Worm (Caenorhabditis elegans) whole organism, L4 larva: Measurements from ENCODE around the gene F13E9.15.

Experiments
- F26F4.8 ChIP-seq: fragments of 200-800 bp; sonication (Bioruptor generic); conservative IDR thresholded peaks from 2 replicates; pipeline ENCODE4 v1.3.6; 2022; ENCODE audit warnings: missing genetic modification characterization, missing compliant biosample characterization
- F49E8.2 ChIP-seq: sonication (generic microtip); optimal IDR thresholded peaks from 2 replicates; lab custom pipeline; 2016; ENCODE audit warnings: missing compliant biosample characterization, mild to moderate bottlenecking, missing genetic modification characterization, borderline replicate concordance
- T20F7.1 ChIP-seq: fragments of 200-800 bp; sonication (Bioruptor generic); optimal IDR thresholded peaks from 2 replicates; lab custom pipeline; 2018; ENCODE audit warnings: mild to moderate bottlenecking, missing genetic modification characterization, missing compliant biosample characterization
- Y105C5A.15 ChIP-seq: fragments of 200-800 bp; sonication (Bioruptor generic); IDR thresholded peaks from 2 replicates; pipeline ENCODE4 v1.3.6; 2022; ENCODE audit warnings: missing genetic modification characterization, missing compliant biosample characterization
- Y48G9A.11 ChIP-seq: fragments of 200-800 bp; sonication (Bioruptor generic); IDR thresholded peaks from 2 replicates; pipeline ENCODE4 v1.3.6; 2022; ENCODE audit warnings: missing genetic modification reagents, missing genetic modification characterization, missing compliant biosample characterization
- aha-1 ChIP-seq: fragments of 150-350 bp; peaks from one replicate; lab custom pipeline; 2014; ENCODE audit warnings: missing biosample characterization, missing genetic modification characterization
- ama-1 ChIP-seq: fragments of 150-350 bp; optimal IDR thresholded peaks from 2 replicates; lab custom pipeline; 2014; ENCODE audit warnings: inconsistent platforms, mixed read lengths
- attf-4 ChIP-seq: sonication (generic microtip); optimal IDR thresholded peaks from 3 replicates; lab custom pipeline; 2017; ENCODE audit warnings: missing biosample characterization, missing genetic modification characterization
- ceh-32 ChIP-seq: sonication (generic microtip); optimal IDR thresholded peaks from 2 replicates; lab custom pipeline; 2016; ENCODE audit warnings: mild to moderate bottlenecking, missing genetic modification characterization, missing compliant biosample characterization; ENCODE audit not compliant: poor library complexity
- ceh-82 ChIP-seq: sonication (generic microtip); optimal IDR thresholded peaks from 2 replicates; lab custom pipeline; 2017; ENCODE audit warnings: missing biosample characterization, missing genetic modification characterization
- ctbp-1 ChIP-seq: fragments of 200-800 bp; sonication (Bioruptor generic); IDR thresholded peaks from 2 replicates; pipeline ENCODE4 v1.3.6; 2022; ENCODE audit warnings: missing genetic modification reagents, missing genetic modification characterization, missing compliant biosample characterization
- daf-12 ChIP-seq: fragments of 150-350 bp; optimal IDR thresholded peaks from 2 replicates; lab custom pipeline; 2014; ENCODE audit warnings: missing biosample characterization, missing genetic modification reagents, missing genetic modification characterization
- dmd-8 ChIP-seq: fragments of 200-800 bp; sonication (Bioruptor generic); IDR thresholded peaks from 2 replicates; pipeline ENCODE4 v1.3.6; 2022; ENCODE audit warnings: missing genetic modification characterization, missing compliant biosample characterization
- dpl-1 ChIP-seq: fragments of 150-350 bp; optimal IDR thresholded peaks from 2 replicates; lab custom pipeline; 2014; ENCODE audit warnings: missing biosample characterization, missing genetic modification reagents, missing genetic modification characterization
- duxl-1 ChIP-seq: sonication (generic microtip); optimal IDR thresholded peaks from 2 replicates; lab custom pipeline; 2016; ENCODE audit warnings: mild to moderate bottlenecking, missing genetic modification characterization, moderate library complexity, missing compliant biosample characterization; ENCODE audit not compliant: poor library complexity
- dve-1 ChIP-seq: sonication (generic microtip); optimal IDR thresholded peaks from 2 replicates; lab custom pipeline; 2017; ENCODE audit warnings: antibody characterized with exemption, mild to moderate bottlenecking, missing genetic modification characterization, missing compliant biosample characterization; ENCODE audit not compliant: insufficient read depth
- egl-27 ChIP-seq: sonication (generic microtip); optimal IDR thresholded peaks from 3 replicates; lab custom pipeline; 2017; ENCODE audit warnings: missing biosample characterization, missing genetic modification reagents, missing genetic modification characterization
- egl-43 ChIP-seq: fragments of 200-800 bp; sonication (Bioruptor generic); IDR thresholded peaks from 2 replicates; pipeline ENCODE4 v1.3.6; 2022; ENCODE audit warnings: missing genetic modification reagents, missing genetic modification characterization, missing compliant biosample characterization
- gei-8 ChIP-seq: fragments of 200-800 bp; sonication (Bioruptor generic); optimal IDR thresholded peaks from 2 replicates; lab custom pipeline; 2018; ENCODE audit warnings: mild to moderate bottlenecking, missing genetic modification characterization, missing compliant biosample characterization
- hlh-30 ChIP-seq: sonication (generic microtip); optimal IDR thresholded peaks from 2 replicates; lab custom pipeline; 2017; ENCODE audit warnings: antibody characterized with exemption, mild to moderate bottlenecking, missing genetic modification characterization, missing compliant biosample characterization; ENCODE audit not compliant: insufficient read depth
- lin-1 ChIP-seq: fragments of 200-800 bp; sonication (Bioruptor generic); IDR thresholded peaks from 2 replicates; pipeline ENCODE4 v1.3.6; 2022; ENCODE audit warnings: missing genetic modification reagents, missing genetic modification characterization, missing compliant biosample characterization
- lin-13 ChIP-seq: fragments of 150-350 bp; optimal IDR thresholded peaks from 2 replicates; lab custom pipeline; 2014; ENCODE audit warnings: missing biosample characterization, missing genetic modification reagents, missing genetic modification characterization
- lin-15B ChIP-seq: fragments of 150-350 bp; sonication (generic microtip); optimal IDR thresholded peaks from 3 replicates; lab custom pipeline; 2014; ENCODE audit warnings: missing biosample characterization, missing genetic modification characterization
- lin-29 ChIP-seq: fragments of 200-800 bp; sonication (Bioruptor generic); IDR thresholded peaks from 2 replicates; pipeline ENCODE4 v1.3.6; 2022; ENCODE audit warnings: missing genetic modification reagents, missing genetic modification characterization, missing compliant biosample characterization
- madf-5 ChIP-seq, 2 experiments: fragments of 200-800 bp; sonication (Bioruptor generic); IDR thresholded peaks; 2 replicates each; pipeline ENCODE4 v1.3.6; 2022; ENCODE audit warnings: missing compliant biosample characterization in 2 of 2, missing genetic modification characterization in 2 of 2
- mes-2 ChIP-seq: sonication (generic microtip); optimal IDR thresholded peaks from 2 replicates; lab custom pipeline; 2016; ENCODE audit warnings: missing genotype, mild to moderate bottlenecking, missing genetic modification characterization, missing compliant biosample characterization; ENCODE audit not compliant: poor library complexity, severe bottlenecking
- nhr-102 ChIP-seq: sonication (generic microtip); optimal IDR thresholded peaks from 2 replicates; lab custom pipeline; 2016; ENCODE audit warnings: mild to moderate bottlenecking, missing genetic modification characterization, moderate library complexity, missing compliant biosample characterization
- spr-3 ChIP-seq: fragments of 200-800 bp; sonication (Bioruptor generic); optimal IDR thresholded peaks from 2 replicates; lab custom pipeline; 2018; ENCODE audit warnings: mild to moderate bottlenecking, missing genetic modification characterization, missing compliant biosample characterization
- tag-97 ChIP-seq: fragments of 200-800 bp; sonication (Bioruptor generic); IDR thresholded peaks from 2 replicates; pipeline ENCODE4 v1.3.6; 2022; ENCODE audit warnings: missing genetic modification characterization, missing compliant biosample characterization
- unc-39 ChIP-seq: sonication (generic microtip); optimal IDR thresholded peaks from 2 replicates; lab custom pipeline; 2017; ENCODE audit warnings: missing biosample characterization, missing genetic modification characterization
- unc-62 ChIP-seq, 3 experiments: fragments of 150-350 bp in 1 of 3; sonication (generic microtip); optimal IDR thresholded peaks in 2 of 3; peaks in 1 of 3; 1 replicate in 1 of 3; 2 replicates in 2 of 3; lab custom pipeline; 2014 to 2017; ENCODE audit warnings: missing biosample characterization in 3 of 3, missing genetic modification characterization in 3 of 3, missing genetic modification reagents in 3 of 3, missing genotype in 1 of 3
- ztf-11 ChIP-seq: fragments of 150-350 bp; optimal IDR thresholded peaks from 2 replicates; lab custom pipeline; 2014; ENCODE audit warnings: missing biosample characterization, missing genetic modification characterization

Gene F13E9.15

DNA sequence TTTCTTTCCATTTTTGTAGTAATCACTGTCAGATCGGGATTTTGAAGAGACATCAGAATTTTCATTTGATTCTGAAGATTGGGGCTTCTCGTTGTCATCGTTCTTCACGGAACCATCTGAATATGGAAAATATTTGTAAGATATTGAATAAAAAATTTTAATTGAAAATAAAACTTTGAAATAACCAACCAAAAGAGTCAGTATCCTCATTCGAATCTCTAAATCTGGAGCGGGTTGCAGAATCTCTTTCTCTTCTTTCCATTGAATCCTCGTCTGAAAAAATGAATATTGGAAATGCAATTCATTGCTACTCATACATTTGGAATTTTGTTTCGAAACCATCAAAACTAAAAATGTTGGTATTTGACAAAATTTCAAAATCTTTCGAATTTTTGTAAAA is 8.5 kb upstream of the F13E9.15 start:
- no peak for TF ChIP-seq tag-97 (GFP tag; lab: Robert Waterston, UW)
- no peak for TF ChIP-seq ztf-11 (tag; lab: Kevin White, UChicago)
- peak in 1 of 2 experiments; percentile 92 for TF ChIP-seq unc-62 (GFP tag; optimal IDR thresholded peaks at IDR 0.05 in 1 of 2; lab: Kevin White, UChicago)
- no peak for TF ChIP-seq unc-62 (tag; optimal IDR thresholded peaks at IDR 0.05; lab: Kevin White, UChicago)
- no peak for TF ChIP-seq F26F4.8 (GFP tag; lab: Robert Waterston, UW)
- TF ChIP-seq F49E8.2 = no peak
- TF ChIP-seq aha-1 = peak; percentile 48
- TF ChIP-seq, all 104 proteins: peak for 2

DNA sequence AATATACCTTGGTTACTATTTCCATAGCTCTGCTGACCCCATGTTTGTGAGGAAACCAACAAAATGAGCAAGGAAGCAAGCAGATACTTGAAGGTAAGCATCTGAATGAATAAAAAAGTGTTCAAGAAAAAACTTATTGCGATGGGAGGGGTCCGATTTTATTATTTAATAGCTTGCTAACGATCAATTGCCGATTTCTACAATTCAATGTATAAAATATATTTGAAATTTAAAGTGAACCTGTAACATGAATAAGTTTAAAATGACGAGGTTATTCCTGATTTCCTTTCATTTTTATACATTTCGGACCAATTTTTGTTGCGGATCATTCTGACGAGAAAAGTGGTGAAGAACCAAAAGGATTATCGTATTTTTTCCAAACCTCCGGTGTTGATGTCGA is 6.8 kb upstream of the F13E9.15 start, which contains the start of gene srlf-13:
TSS of gene srlf-13 (minus strand) at position 101 of the 400 bp plus-strand sequence.
- TF ChIP-seq unc-39 (tag; lab: Kevin White, UChicago) = no peak
- TF ChIP-seq egl-43 (GFP tag; lab: Robert Waterston, UW) = no peak
- no peak for TF ChIP-seq madf-5 (GFP tag; IDR thresholded peaks at IDR 0.05; lab: Robert Waterston, UW)
- TF ChIP-seq aha-1 = no peak
- no peak for TF ChIP-seq Y48G9A.11 (GFP tag; lab: Robert Waterston, UW)
- TF ChIP-seq hlh-30 (tag; lab: Kevin White, UChicago) = no peak
- no peak for TF ChIP-seq ama-1 (lab: Kevin White, UChicago)
- TF ChIP-seq duxl-1 (tag; lab: Kevin White, UChicago) = no peak
- no peak for TF ChIP-seq spr-3 (GFP tag; lab: Kevin White, UChicago)
- no peak for TF ChIP-seq lin-15B (tag; lab: Kevin White, UChicago)

DNA sequence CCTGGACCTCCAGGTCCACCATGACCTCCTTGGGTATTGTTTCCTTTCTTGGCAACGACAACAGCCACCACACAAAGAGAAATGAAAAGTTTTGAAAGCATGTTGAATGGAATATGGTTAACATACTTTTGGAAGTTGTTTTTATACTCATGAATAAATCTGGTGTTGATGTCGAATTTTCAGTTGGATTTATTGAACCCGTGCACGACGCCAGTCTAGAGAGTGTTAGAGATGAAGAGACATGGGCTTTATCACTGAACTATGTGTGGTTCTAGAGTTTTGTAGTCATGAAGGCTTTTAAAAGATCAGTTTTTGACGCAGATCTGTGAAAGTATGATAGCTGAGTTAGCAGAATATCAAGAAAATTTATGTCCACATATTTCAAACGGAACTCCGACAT is 4.6 kb upstream of the F13E9.15 start, which contains the start of gene srlf-14:
TSS of gene srlf-14 (minus strand) at position 101 of the 400 bp plus-strand sequence.
- TF ChIP-seq ceh-32 (tag; lab: Kevin White, UChicago) (no peak), aha-1 (peak; percentile 65), lin-13 (GFP tag; lab: Kevin White, UChicago) (no peak)

DNA sequence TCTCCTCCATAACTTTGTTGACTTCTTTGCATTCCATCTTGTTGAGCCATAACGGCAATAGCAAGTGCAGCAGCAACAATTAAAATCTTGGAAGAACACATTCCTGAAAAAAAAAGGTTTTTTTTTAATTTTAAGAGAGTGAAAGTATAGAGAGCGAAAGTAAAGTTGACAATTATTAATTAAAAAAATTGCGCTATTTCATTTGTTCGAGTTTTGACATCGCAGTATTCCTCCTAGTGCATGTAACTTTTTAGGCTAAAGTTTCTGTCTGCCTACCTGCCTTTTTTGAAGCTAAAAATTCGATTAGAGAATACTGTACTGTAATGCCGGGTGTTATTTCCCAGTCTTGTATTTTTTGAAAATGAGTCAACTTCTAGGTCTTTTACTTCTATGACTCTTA is 2.3 kb upstream of the F13E9.15 start, which contains the start of gene srlf-12:
TSS of gene srlf-12 (minus strand) at position 101 of the 400 bp plus-strand sequence.
- TF ChIP-seq attf-4 (tag; lab: Kevin White, UChicago) (no peak), gei-8 (GFP tag; lab: Kevin White, UChicago) (no peak), ctbp-1 (no peak), mes-2 (tag; lab: Kevin White, UChicago) (no peak), Y105C5A.15 (no peak), daf-12 (tag; lab: Kevin White, UChicago) (no peak), dmd-8 (no peak), F26F4.8 (GFP tag; lab: Robert Waterston, UW) (no peak), dve-1 (no peak)

DNA sequence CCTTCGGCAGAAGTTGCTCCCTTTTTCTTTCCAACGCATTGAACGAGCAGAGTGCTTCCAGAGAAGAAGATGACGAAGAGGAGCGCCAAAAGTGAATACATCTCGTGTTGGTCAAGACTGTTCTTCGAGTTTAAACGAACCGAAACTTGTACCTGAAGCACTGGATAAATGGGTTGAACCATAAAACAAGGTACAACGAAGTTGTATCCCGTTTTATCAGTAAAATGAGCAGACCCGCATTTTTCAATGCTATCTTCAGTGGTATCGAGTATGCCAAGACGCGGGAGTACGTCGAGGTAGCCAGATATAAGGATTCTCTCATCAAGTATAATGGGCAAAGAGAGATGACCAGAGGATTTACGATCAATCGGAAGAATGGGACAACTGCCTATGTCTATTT is 2.4 kb downstream of the F13E9.15 start, which contains the start of gene F13E9.16:
TSS of gene F13E9.16 (minus strand) at position 101 of the 400 bp plus-strand sequence.
- TF ChIP-seq nhr-102 (tag; lab: Kevin White, UChicago) (no peak), lin-1 (GFP tag; lab: Robert Waterston, UW) (no peak), egl-27 (tag; lab: Kevin White, UChicago) (no peak), lin-29 (GFP tag; lab: Robert Waterston, UW) (no peak), T20F7.1 (no peak), ceh-82 (tag; lab: Kevin White, UChicago) (no peak), dpl-1 (no peak)
- TF ChIP-seq, all 104 proteins: peak for 0
